Worm (Caenorhabditis elegans) whole organism, L4 larva: ENCODE data around the gene srsx-3.

ENCODE experiments used
- F37D6.2 ChIP-seq: sonication (generic microtip); optimal IDR thresholded peaks from 2 replicates; lab custom pipeline; 2016; ENCODE audit warnings: mild to moderate bottlenecking, missing genetic modification characterization, missing compliant biosample characterization
- T26A8.4 ChIP-seq: fragments of 200-800 bp; sonication (Bioruptor generic); IDR thresholded peaks from 2 replicates; pipeline ENCODE4 v1.3.6; 2022; ENCODE audit warnings: missing genetic modification characterization, missing compliant biosample characterization
- ZK546.5 ChIP-seq, 2 experiments: sonication (generic microtip); optimal IDR thresholded peaks; 2 replicates each; lab custom pipeline; 2017; ENCODE audit warnings: missing biosample characterization in 2 of 2, missing genetic modification characterization in 2 of 2
- dve-1 ChIP-seq: sonication (generic microtip); optimal IDR thresholded peaks from 2 replicates; lab custom pipeline; 2017; ENCODE audit warnings: antibody characterized with exemption, mild to moderate bottlenecking, missing genetic modification characterization, missing compliant biosample characterization; ENCODE audit not compliant: insufficient read depth
- hif-1 ChIP-seq, 2 experiments: sonication (generic microtip); optimal IDR thresholded peaks; 2 replicates each; lab custom pipeline; 2016 to 2017; ENCODE audit warnings: missing compliant biosample characterization in 2 of 2, missing genetic modification characterization in 2 of 2, missing genetic modification reagents in 2 of 2, missing genotype in 2 of 2, mild to moderate bottlenecking in 1 of 2
- lin-15B ChIP-seq: fragments of 150-350 bp; sonication (generic microtip); optimal IDR thresholded peaks from 3 replicates; lab custom pipeline; 2014; ENCODE audit warnings: missing biosample characterization, missing genetic modification characterization
- mdt-29 ChIP-seq: fragments of 200-800 bp; sonication (Bioruptor generic); IDR thresholded peaks from 2 replicates; pipeline ENCODE4 v1.3.6; 2022; ENCODE audit warnings: missing genetic modification reagents, missing genetic modification characterization, missing compliant biosample characterization
- mep-1 ChIP-seq: fragments of 150-350 bp; sonication (generic microtip); optimal IDR thresholded peaks from 3 replicates; lab custom pipeline; 2014; ENCODE audit warnings: missing biosample characterization, missing genetic modification characterization
- nhr-25 ChIP-seq: sonication (generic microtip); optimal IDR thresholded peaks from 2 replicates; lab custom pipeline; 2017; ENCODE audit warnings: missing genetic modification characterization, mild to moderate bottlenecking, missing compliant biosample characterization, antibody characterized with exemption, moderate library complexity, borderline replicate concordance; ENCODE audit not compliant: insufficient read depth
- pqm-1 ChIP-seq: sonication (generic microtip); optimal IDR thresholded peaks from 2 replicates; lab custom pipeline; 2017; ENCODE audit warnings: missing biosample characterization, missing genetic modification characterization
- skn-1 ChIP-seq: fragments of 150-350 bp; optimal IDR thresholded peaks from 2 replicates; lab custom pipeline; 2014; ENCODE audit warnings: missing biosample characterization, missing genetic modification characterization
- snpc-1.2 ChIP-seq: fragments of 200-800 bp; sonication (Bioruptor generic); IDR thresholded peaks from 2 replicates; pipeline ENCODE4 v1.3.6; 2022; ENCODE audit warnings: missing genetic modification reagents, missing genetic modification characterization, missing compliant biosample characterization
- ztf-7 ChIP-seq: fragments of 150-350 bp; optimal IDR thresholded peaks from 2 replicates; lab custom pipeline; 2014; ENCODE audit warnings: missing biosample characterization, missing genetic modification characterization

ce11 chrV:7908431-7908830, 28.6 kb downstream of the srsx-3 start:
- TF ChIP-seq ZK546.5 (tag; optimal IDR thresholded peaks at IDR 0.05; lab: Kevin White, UChicago) (no peak), T26A8.4 (GFP tag; lab: Robert Waterston, UW) (no peak), mep-1 (tag; lab: Kevin White, UChicago) (no peak), hif-1 (tag; optimal IDR thresholded peaks at IDR 0.05; lab: Kevin White, UChicago) (no peak), nhr-25 (tag; lab: Kevin White, UChicago) (no peak), F37D6.2 (no peak), dve-1 (tag; lab: Kevin White, UChicago) (no peak), lin-15B (no peak), ztf-7 (tag; lab: Kevin White, UChicago) (no peak), skn-1 (tag; lab: Kevin White, UChicago) (no peak), pqm-1 (no peak), mdt-29 (no peak), snpc-1.2 (GFP tag; lab: Robert Waterston, UW) (no peak)
